Worm (Caenorhabditis elegans): Measurements from ENCODE around the gene F13H10.6.

F13H10.6 gene

DNA sequence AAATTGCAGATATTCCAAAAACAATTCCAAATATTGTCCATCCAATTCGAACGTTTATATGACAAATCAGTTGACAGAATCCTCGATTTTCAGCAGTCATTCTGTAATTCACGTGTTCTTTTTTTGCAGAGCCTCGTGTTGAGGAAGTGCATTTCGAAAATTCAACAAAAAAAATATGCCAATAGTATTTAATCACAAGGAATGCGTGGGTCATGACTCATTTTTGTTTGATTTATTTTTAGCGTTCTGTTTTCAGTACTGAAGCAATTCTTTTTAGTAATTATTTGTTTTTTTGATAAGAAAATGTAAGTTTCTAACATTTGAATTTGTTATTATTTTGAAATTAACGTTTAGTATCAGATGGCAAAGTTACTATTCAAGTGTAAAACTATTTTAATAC lies 21.8 kb downstream of the F13H10.6 start, which contains the start of gene hrg-4:
TSS of gene hrg-4 (minus strand) at position 101 of the 400 bp plus-strand sequence.
- no peak for TF ChIP-seq alr-1 (tag; optimal IDR thresholded peaks at IDR 0.05)
- no peak for TF ChIP-seq ceh-82 (tag; optimal IDR thresholded peaks at IDR 0.05)
- no peak for TF ChIP-seq elt-3 (tag; optimal IDR thresholded peaks at IDR 0.05)
- no peak for TF ChIP-seq sem-4 (tag; optimal IDR thresholded peaks at IDR 0.05)
- no peak for TF ChIP-seq nhr-77 (tag; optimal IDR thresholded peaks at IDR 0.05)
- no peak for TF ChIP-seq unc-55 (GFP tag; optimal IDR thresholded peaks at IDR 0.05)
- TF ChIP-seq unc-39 (tag; optimal IDR thresholded peaks at IDR 0.05), result no peak
- TF ChIP-seq nhr-21 (tag; optimal IDR thresholded peaks at IDR 0.05), result no peak
- no peak for TF ChIP-seq elt-1 (tag; optimal IDR thresholded peaks at IDR 0.05)
- no peak for TF ChIP-seq dmd-4 (tag; optimal IDR thresholded peaks at IDR 0.05)
- TF ChIP-seq ama-1 (optimal IDR thresholded peaks at IDR 0.05), result no peak
- TF ChIP-seq C34F6.9 (tag; optimal IDR thresholded peaks at IDR 0.05), result no peak
- TF ChIP-seq skn-1 (tag; optimal IDR thresholded peaks at IDR 0.05), result no peak
- TF ChIP-seq blmp-1 (tag; optimal IDR thresholded peaks at IDR 0.05; ENCODE audit: insufficient read depth), result no peak
- no peak for TF ChIP-seq nhr-12 (tag; optimal IDR thresholded peaks at IDR 0.05)
- TF ChIP-seq peb-1 (tag; optimal IDR thresholded peaks at IDR 0.05), result no peak
- TF ChIP-seq mdl-1 (tag; optimal IDR thresholded peaks at IDR 0.05), result no peak
- no peak for TF ChIP-seq snpc-4 (tag; optimal IDR thresholded peaks at IDR 0.05)
- TF ChIP-seq F13H6.1 (tag; optimal IDR thresholded peaks at IDR 0.05), result no peak

DNA sequence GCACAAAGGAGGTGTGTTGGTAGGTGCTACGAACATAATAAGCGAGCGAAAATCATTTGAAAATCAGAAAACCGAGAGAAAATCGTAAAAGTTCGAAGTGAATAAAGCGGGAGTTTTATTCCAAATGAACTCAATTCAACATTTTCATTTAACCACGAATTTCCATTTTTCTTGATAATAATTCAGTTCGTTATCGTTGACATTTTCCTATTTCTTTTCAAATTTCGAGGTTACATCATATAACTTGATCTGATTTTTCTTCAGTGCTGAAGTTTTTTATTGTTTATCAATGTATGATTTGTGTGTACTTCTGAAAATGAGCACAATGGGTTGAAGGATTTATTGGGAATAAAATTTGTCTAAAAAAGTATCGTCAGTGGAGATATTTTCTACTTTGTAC lies 22.5 kb downstream of the F13H10.6 start:
- TF ChIP-seq crh-2 (tag; optimal IDR thresholded peaks at IDR 0.05), result peak; percentile 50
- TF ChIP-seq nhr-129 (tag; optimal IDR thresholded peaks at IDR 0.05), result peak; percentile 57
- TF ChIP-seq peb-1 (tag; optimal IDR thresholded peaks at IDR 0.05), result no peak
- TF ChIP-seq gmeb-1 (tag; optimal IDR thresholded peaks at IDR 0.05), result peak; percentile 20
- TF ChIP-seq fos-1 (tag; optimal IDR thresholded peaks at IDR 0.05), result peak; percentile 83

DNA sequence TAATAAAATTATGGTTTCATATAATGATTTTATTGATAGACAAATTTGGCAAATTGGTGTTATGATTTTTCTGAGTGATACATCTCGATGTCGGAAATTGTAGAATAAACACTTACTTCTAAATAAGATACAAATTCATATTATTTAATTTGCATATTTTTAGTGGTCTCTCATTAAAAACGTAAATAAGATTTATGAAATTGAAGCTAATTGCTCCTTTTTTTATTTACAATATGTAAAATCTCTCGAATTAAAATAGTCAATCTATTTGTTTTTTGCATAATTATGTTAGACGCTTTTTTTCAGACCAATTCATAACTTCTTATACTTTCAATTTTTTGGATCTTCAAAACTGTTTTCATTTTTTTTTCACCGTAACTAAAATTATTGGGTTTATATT lies 23.2 kb downstream of the F13H10.6 start, which contains the start of gene hrg-6:
TSS of gene hrg-6 (plus strand) at position 301 of the 400 bp plus-strand sequence.
- no peak for TF ChIP-seq ztf-11 (tag; optimal IDR thresholded peaks at IDR 0.05)

DNA sequence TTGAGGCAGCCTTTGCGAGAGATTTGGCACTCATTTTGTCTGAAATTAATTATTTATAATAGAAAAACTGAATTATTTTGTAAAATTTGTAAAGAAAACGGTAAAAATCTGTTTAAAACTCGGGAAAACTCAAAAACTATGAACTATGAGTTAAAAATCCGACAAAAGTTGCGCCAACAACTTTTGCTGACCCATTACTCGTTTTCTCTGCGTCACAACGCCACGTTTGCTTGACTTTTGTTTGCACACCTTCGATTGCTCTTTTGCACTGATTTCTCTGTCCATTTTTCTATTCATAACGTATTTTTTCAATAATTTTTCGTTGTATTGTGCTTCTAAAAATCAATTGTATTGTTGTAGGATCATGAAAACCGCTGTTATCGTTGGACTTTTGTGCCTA lies 27.1 kb downstream of the F13H10.6 start, which contains the start of gene fkb-1:
TSS of gene fkb-1 (plus strand) at position 361 of the 400 bp plus-strand sequence.
- TF ChIP-seq nhr-129 (tag; optimal IDR thresholded peaks at IDR 0.05), result peak; percentile 72
- peak; percentile 49 to 83 for TF ChIP-seq lsy-2 (tag; optimal IDR thresholded peaks at IDR 0.05)
- TF ChIP-seq sma-9 (GFP tag; optimal IDR thresholded peaks at IDR 0.05), result peak; percentile 76
- TF ChIP-seq sma-9 (tag; optimal IDR thresholded peaks at IDR 0.05), result no peak
- peak; percentile 44 for TF ChIP-seq lin-11 (tag; optimal IDR thresholded peaks at IDR 0.05)
- peak; percentile 42 for TF ChIP-seq sem-4 (tag; optimal IDR thresholded peaks at IDR 0.05)
- TF ChIP-seq fos-1 (tag; optimal IDR thresholded peaks at IDR 0.05), result peak; percentile 74
- peak; percentile 59 for TF ChIP-seq F13H6.1 (tag; optimal IDR thresholded peaks at IDR 0.05)
- TF ChIP-seq nhr-21 (tag; optimal IDR thresholded peaks at IDR 0.05), result peak; percentile 19
- peak; percentile 50 for TF ChIP-seq lin-13 (GFP tag; optimal IDR thresholded peaks at IDR 0.05)
- TF ChIP-seq gmeb-1 (tag; optimal IDR thresholded peaks at IDR 0.05), result peak; percentile 77
- peak; percentile 98 for TF ChIP-seq crh-2 (tag; optimal IDR thresholded peaks at IDR 0.05)
- no peak for TF ChIP-seq nhr-237 (tag; optimal IDR thresholded peaks at IDR 0.05)
- TF ChIP-seq unc-55 (GFP tag; optimal IDR thresholded peaks at IDR 0.05), result peak; percentile 79
- peak; percentile 45 for TF ChIP-seq nhr-6 (tag; optimal IDR thresholded peaks at IDR 0.05)
- TF ChIP-seq mab-5 (tag; optimal IDR thresholded peaks at IDR 0.05), result no peak
- TF ChIP-seq ama-1 (optimal IDR thresholded peaks at IDR 0.05), result no peak
- TF ChIP-seq nhr-23 (tag; optimal IDR thresholded peaks at IDR 0.05), result no peak
- TF ChIP-seq zag-1 (tag; optimal IDR thresholded peaks at IDR 0.05), result peak; percentile 77
- peak; percentile 38 for TF ChIP-seq nhr-25 (tag; optimal IDR thresholded peaks at IDR 0.05)
- TF ChIP-seq sma-3 (GFP tag; optimal IDR thresholded peaks at IDR 0.05), result peak; percentile 32
- peak; percentile 87 for TF ChIP-seq C34F6.9 (tag; optimal IDR thresholded peaks at IDR 0.05)

DNA sequence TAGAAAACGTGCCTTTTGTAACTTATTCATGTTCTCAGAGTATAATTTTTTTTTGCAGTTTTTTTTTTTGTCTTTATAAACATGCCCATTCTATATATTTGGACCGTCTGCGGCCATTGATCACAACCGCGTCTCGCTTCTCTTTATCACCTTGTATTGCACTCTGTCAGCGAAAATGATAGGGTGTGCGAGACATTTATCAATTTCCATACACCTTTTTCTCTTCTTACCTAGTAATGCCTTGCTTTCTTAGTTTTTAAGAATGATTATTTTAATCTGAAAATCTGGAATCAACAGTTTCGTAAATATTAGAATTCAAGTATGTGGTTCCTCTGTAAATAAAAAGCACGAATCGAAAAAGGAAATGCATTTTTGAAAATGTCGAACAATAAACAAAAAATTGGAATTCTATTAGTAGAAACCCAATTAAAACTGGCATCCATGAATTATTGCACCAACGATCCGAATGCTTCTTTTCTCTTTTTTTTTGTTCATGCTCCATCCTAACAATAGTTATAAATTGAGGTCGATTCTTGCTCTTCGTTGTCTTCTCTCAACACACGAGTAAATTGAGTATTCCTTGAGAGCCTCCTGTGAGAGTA lies 28.1 kb downstream of the F13H10.6 start:
- TF ChIP-seq crh-2 (tag; optimal IDR thresholded peaks at IDR 0.05), result no peak
- peak; percentile 22 for TF ChIP-seq zag-1 (tag; optimal IDR thresholded peaks at IDR 0.05)
- TF ChIP-seq lsy-2 (tag; optimal IDR thresholded peaks at IDR 0.05), result peak in 1 of 2 experiments; percentile 33
- TF ChIP-seq ztf-4 (tag; optimal IDR thresholded peaks at IDR 0.05), result no peak
- peak; percentile 73 for TF ChIP-seq fos-1 (tag; optimal IDR thresholded peaks at IDR 0.05)

Data from whole organism, L2 larva.